Fruit fly (Drosophila melanogaster): Measurements from ENCODE around the gene Hsp26.
A peak's percentile ranks its signal among the peaks of the same experiment; 100 is the strongest.

Gene Hsp26

dm6 chr3L:9381602-9382001 lies 4.4 kb upstream of the Hsp26 start, which contains the start of gene Hsp23 (continued):
- no peak for TF ChIP-seq CG2712 (tag; optimal IDR thresholded peaks at IDR 0.05)
- TF ChIP-seq ato (GFP tag; IDR thresholded peaks at IDR 0.05; ENCODE audit: partially characterized antibody), result no peak
- TF ChIP-seq jing (GFP tag; optimal IDR thresholded peaks at IDR 0.05), result no peak
- TF ChIP-seq jigr1 (GFP tag; IDR thresholded peaks at IDR 0.05), result no peak
- no peak for TF ChIP-seq NC2α (GFP tag; optimal IDR thresholded peaks at IDR 0.05)
- TF ChIP-seq CG1647 (GFP tag; optimal IDR thresholded peaks at IDR 0.05), result no peak
- TF ChIP-seq CG12071 (GFP tag; optimal IDR thresholded peaks at IDR 0.05), result no peak
- TF ChIP-seq sisA (GFP tag; IDR thresholded peaks at IDR 0.05), result no peak
- no peak for TF ChIP-seq CG10431 (GFP tag; optimal IDR thresholded peaks at IDR 0.05)
- TF ChIP-seq Spps (tag; optimal IDR thresholded peaks at IDR 0.05), result no peak
- no peak for TF ChIP-seq CG2875 (GFP tag; optimal IDR thresholded peaks at IDR 0.05)
- TF ChIP-seq CG11093 (GFP tag; IDR thresholded peaks at IDR 0.05), result no peak
- TF ChIP-seq pnt (GFP tag; optimal IDR thresholded peaks at IDR 0.05), result no peak
- TF ChIP-seq kni (GFP tag; optimal IDR thresholded peaks at IDR 0.05), result no peak
- no peak for TF ChIP-seq CG3163 (GFP tag; optimal IDR thresholded peaks at IDR 0.05)
- TF ChIP-seq E2f1 (GFP tag; IDR thresholded peaks at IDR 0.05), result no peak
- TF ChIP-seq CG11696 (GFP tag; IDR thresholded peaks at IDR 0.05), result no peak
- TF ChIP-seq caup (GFP tag; optimal IDR thresholded peaks at IDR 0.05; ENCODE audit: severe bottlenecking), result no peak
- TF ChIP-seq fd96Cb (tag; optimal IDR thresholded peaks at IDR 0.05), result no peak
- TF ChIP-seq br (optimal IDR thresholded peaks at IDR 0.05), result no peak
- TF ChIP-seq sqz (GFP tag; optimal IDR thresholded peaks at IDR 0.05), result no peak
- TF ChIP-seq Tbp (GFP tag; optimal IDR thresholded peaks at IDR 0.05), result no peak
- no peak for TF ChIP-seq eve (GFP tag; optimal IDR thresholded peaks at IDR 0.05)
- no peak for TF ChIP-seq CG4282 (GFP tag; optimal IDR thresholded peaks at IDR 0.05)
- no peak for TF ChIP-seq Neu2 (GFP tag; optimal IDR thresholded peaks at IDR 0.05; ENCODE audit: borderline replicate concordance)
- no peak for TF ChIP-seq CG5180 (GFP tag; optimal IDR thresholded peaks at IDR 0.05)
- no peak for TF ChIP-seq Taf1 (GFP tag; IDR thresholded peaks at IDR 0.05)
- no peak for TF ChIP-seq Sry-δ (GFP tag; optimal IDR thresholded peaks at IDR 0.05)
- TF ChIP-seq D (optimal IDR thresholded peaks at IDR 0.05), result no peak
- no peak for TF ChIP-seq D (GFP tag; optimal IDR thresholded peaks at IDR 0.05)
- no peak for TF ChIP-seq tap (tag; optimal IDR thresholded peaks at IDR 0.05)
- TF ChIP-seq Gug (GFP tag; IDR thresholded peaks at IDR 0.05), result no peak
- peak; percentile 6; the same call in 1 of the 2 replicates for TF ChIP-seq Drgx (GFP tag; IDR thresholded peaks at IDR 0.05)
- 0 out of 3 replicates have a peak, but pooled peaks have one; percentile 10 for TF ChIP-seq ci (GFP tag; IDR thresholded peaks at IDR 0.05)
- no peak for TF ChIP-seq sob (GFP tag; IDR thresholded peaks at IDR 0.05)
- no peak for TF ChIP-seq CG12769 (tag; optimal IDR thresholded peaks at IDR 0.05)
- TF ChIP-seq CG8281 (tag; optimal IDR thresholded peaks at IDR 0.05), result no peak
- no peak for TF ChIP-seq CG30431 (GFP tag; optimal IDR thresholded peaks at IDR 0.05)
- no peak for TF ChIP-seq CG12391 (tag; optimal IDR thresholded peaks at IDR 0.05)
- TF ChIP-seq MTF-1 (GFP tag; optimal IDR thresholded peaks at IDR 0.05; ENCODE audit: borderline replicate concordance), result no peak
- no peak for TF ChIP-seq CG10462 (GFP tag; optimal IDR thresholded peaks at IDR 0.05)
- TF ChIP-seq CG11504 (tag; optimal IDR thresholded peaks at IDR 0.05), result no peak
- TF ChIP-seq az2 (GFP tag; optimal IDR thresholded peaks at IDR 0.05), result no peak
- TF ChIP-seq Elba2 (GFP tag; optimal IDR thresholded peaks at IDR 0.05), result no peak
- TF ChIP-seq Asciz (GFP tag; optimal IDR thresholded peaks at IDR 0.05), result no peak
- TF ChIP-seq salm (tag; optimal IDR thresholded peaks at IDR 0.05), result no peak
- TF ChIP-seq bigmax (GFP tag; optimal IDR thresholded peaks at IDR 0.05), result no peak
- TF ChIP-seq CG6683 (GFP tag; optimal IDR thresholded peaks at IDR 0.05), result no peak
- no peak for TF ChIP-seq CG31388 (GFP tag; optimal IDR thresholded peaks at IDR 0.05)
- TF ChIP-seq crol (GFP tag; IDR thresholded peaks at IDR 0.05), result no peak
- peak; percentile 2 for TF ChIP-seq pzg (GFP tag; optimal IDR thresholded peaks at IDR 0.05)
- no peak for TF ChIP-seq phol (tag; optimal IDR thresholded peaks at IDR 0.05)
